Worm (Caenorhabditis elegans): ENCODE data around the gene lin-31.

Gene lin-31

DNA sequence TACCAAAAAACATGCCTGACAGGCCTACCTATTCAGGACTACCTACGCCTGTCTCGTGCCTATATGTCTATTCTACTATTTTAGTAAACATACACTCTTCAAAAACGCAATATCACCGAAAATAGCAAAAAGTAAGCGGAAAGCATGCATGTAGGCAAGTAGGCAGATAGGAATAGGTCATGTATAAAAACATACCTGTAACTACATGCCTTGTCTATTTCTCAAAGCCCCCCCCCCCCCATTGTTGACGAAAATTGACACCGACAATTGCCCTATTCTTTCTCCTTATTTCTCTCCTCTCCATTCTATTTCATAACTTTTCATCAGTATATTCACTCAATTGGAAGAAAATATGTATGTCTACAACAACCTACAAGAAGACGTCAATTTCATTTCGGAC, 4.2 kb upstream of the lin-31 start:
- TF ChIP-seq dao-5 (tag; optimal IDR thresholded peaks at IDR 0.05), result no peak
- TF ChIP-seq W03F9.2 (tag; optimal IDR thresholded peaks at IDR 0.05), result no peak
- no peak for TF ChIP-seq him-1 (tag; optimal IDR thresholded peaks at IDR 0.05)

DNA sequence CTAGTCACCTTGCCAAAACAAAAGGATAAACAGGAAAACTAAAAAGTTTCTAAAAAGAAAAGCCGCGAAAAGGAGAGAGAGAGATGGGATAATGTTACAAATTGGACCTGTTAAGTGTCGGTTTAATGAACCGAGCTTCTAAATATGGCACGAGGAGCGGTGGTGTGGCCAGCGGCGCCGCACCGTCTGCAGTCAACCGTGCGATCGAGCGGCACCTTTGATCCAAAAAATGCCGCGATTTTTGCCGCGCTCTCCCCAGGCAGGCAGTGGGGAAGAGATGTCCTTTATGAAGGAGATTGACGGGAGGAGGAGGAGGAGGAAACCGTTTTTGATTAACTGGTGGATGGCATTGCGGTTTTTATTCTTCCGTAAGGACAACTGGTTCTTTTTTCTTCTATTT, 2.0 kb upstream of the lin-31 start:
- TF ChIP-seq W03F9.2 (tag; optimal IDR thresholded peaks at IDR 0.05) (no peak), dao-5 (tag; optimal IDR thresholded peaks at IDR 0.05) (no peak)

ce11 chrII:3984242-3984641, 1.9 kb downstream of the lin-31 start:
- TF ChIP-seq W03F9.2 (tag; optimal IDR thresholded peaks at IDR 0.05), result no peak
- no peak for TF ChIP-seq him-1 (tag; optimal IDR thresholded peaks at IDR 0.05)
- no peak for TF ChIP-seq dao-5 (tag; optimal IDR thresholded peaks at IDR 0.05)

ce11 chrII:3986906-3987305, 4.6 kb downstream of the lin-31 start, which contains the start of gene K10G6.5:
Gene K10G6.5 (plus strand): TSS chrII:3987250.
- TF ChIP-seq W03F9.2 (tag; optimal IDR thresholded peaks at IDR 0.05) (no peak), him-1 (tag; optimal IDR thresholded peaks at IDR 0.05) (no peak), dao-5 (tag; optimal IDR thresholded peaks at IDR 0.05) (no peak)

ce11 chrII:3989627-3990367, 7.4 kb downstream of the lin-31 start, which contains the start of gene Y14H12A.2:
Gene Y14H12A.2 (minus strand): TSS chrII:3989677.
- TF ChIP-seq him-1 (tag; optimal IDR thresholded peaks at IDR 0.05) (no peak), dao-5 (tag; optimal IDR thresholded peaks at IDR 0.05) (no peak), W03F9.2 (tag; optimal IDR thresholded peaks at IDR 0.05) (no peak)

ce11 chrII:3990706-3991105, 8.4 kb downstream of the lin-31 start:
- TF ChIP-seq W03F9.2 (tag; optimal IDR thresholded peaks at IDR 0.05) (no peak), dao-5 (tag; optimal IDR thresholded peaks at IDR 0.05) (no peak), him-1 (tag; optimal IDR thresholded peaks at IDR 0.05) (no peak)

DNA sequence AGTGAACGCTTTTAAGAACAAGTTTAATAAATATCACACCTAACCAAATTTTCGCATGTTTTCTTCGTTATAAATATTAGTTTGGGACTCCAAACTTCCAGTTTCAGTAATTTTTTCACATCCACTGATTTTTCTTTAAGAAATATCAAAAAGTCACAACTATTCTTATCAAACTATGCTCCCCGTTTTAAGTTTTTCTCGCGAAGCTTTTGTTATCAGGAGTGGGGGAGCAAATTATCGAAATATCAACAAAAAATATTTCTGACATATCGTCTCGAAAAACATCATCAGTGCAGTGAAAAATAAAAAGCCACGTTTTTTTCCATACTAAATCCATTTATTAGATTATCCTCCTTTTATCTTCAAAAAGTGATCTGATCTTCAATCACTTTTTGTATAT, 9.7 kb downstream of the lin-31 start:
- TF ChIP-seq him-1 (tag; optimal IDR thresholded peaks at IDR 0.05) (no peak), W03F9.2 (tag; optimal IDR thresholded peaks at IDR 0.05) (no peak), dao-5 (tag; optimal IDR thresholded peaks at IDR 0.05) (no peak)

- no peak for TF ChIP-seq dao-5 (tag; optimal IDR thresholded peaks at IDR 0.05)
- TF ChIP-seq W03F9.2 (tag; optimal IDR thresholded peaks at IDR 0.05), result no peak
- TF ChIP-seq him-1 (tag; optimal IDR thresholded peaks at IDR 0.05), result no peak
Observed at ce11 chrII:3992660-3993245, 10.4 kb downstream of the lin-31 start, which contains the start of gene Y14H12A.1. Gene Y14H12A.1 (plus strand): TSS chrII:3993195.

ce11 chrII:3996005-3996404, 13.7 kb downstream of the lin-31 start, which contains the start of gene clc-22:
Gene clc-22 (minus strand): TSS chrII:3996075.
- no peak for TF ChIP-seq dao-5 (tag; optimal IDR thresholded peaks at IDR 0.05)
- TF ChIP-seq him-1 (tag; optimal IDR thresholded peaks at IDR 0.05), result no peak
- TF ChIP-seq W03F9.2 (tag; optimal IDR thresholded peaks at IDR 0.05), result no peak

- TF ChIP-seq W03F9.2 (tag; optimal IDR thresholded peaks at IDR 0.05), result no peak
- TF ChIP-seq dao-5 (tag; optimal IDR thresholded peaks at IDR 0.05), result no peak
- TF ChIP-seq him-1 (tag; optimal IDR thresholded peaks at IDR 0.05), result no peak
Observed at ce11 chrII:3999537-3999936, 17.2 kb downstream of the lin-31 start.

ce11 chrII:4000430-4000829, 18.1 kb downstream of the lin-31 start:
- TF ChIP-seq him-1 (tag; optimal IDR thresholded peaks at IDR 0.05), result no peak

DNA sequence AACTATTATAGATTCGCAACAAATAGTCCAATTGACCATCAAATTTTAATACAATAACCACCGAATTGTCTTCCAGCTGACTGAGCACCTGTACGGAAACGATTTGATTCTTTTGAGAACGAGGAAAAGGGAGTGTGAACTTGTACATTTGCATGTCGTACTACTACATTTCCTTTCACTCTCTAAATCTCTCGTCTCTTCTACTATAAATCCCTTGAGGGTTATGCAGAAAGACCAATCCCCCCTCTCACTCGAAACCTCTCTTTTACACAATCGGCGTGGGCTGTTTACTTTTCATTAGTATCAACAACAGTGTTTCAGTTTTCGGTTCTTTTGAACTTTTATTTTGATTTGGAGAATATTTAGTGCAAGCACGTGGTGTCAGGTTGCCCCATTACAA, 19.8 kb downstream of the lin-31 start:
- TF ChIP-seq dao-5 (tag; optimal IDR thresholded peaks at IDR 0.05) (no peak), W03F9.2 (tag; optimal IDR thresholded peaks at IDR 0.05) (no peak), him-1 (tag; optimal IDR thresholded peaks at IDR 0.05) (no peak)

DNA sequence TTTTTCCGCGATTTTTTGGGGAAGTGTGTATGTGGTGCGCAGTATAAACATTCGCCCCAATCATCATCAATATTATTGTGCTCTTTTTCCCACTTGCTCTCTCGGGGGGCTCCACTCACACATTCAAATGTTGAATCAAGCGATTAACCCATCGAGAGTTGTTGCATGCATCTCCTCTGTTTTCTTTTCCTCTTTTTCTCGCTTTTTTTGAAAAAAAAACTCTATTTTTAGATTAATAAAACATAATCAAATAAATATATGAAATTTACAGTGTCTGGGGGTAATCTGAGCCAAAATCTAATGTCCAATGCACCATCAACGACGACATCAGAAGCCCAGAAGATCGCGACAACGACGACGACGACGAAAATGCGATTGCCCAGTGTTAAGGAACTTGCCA, 22.3 kb downstream of the lin-31 start, which contains the start of gene ephx-1:
Gene ephx-1, plus strand, starts transcription at position 301 of the 400 bp plus-strand sequence.
- TF ChIP-seq dao-5 (tag; optimal IDR thresholded peaks at IDR 0.05) (no peak), him-1 (tag; optimal IDR thresholded peaks at IDR 0.05) (no peak), W03F9.2 (tag; optimal IDR thresholded peaks at IDR 0.05) (no peak)

DNA sequence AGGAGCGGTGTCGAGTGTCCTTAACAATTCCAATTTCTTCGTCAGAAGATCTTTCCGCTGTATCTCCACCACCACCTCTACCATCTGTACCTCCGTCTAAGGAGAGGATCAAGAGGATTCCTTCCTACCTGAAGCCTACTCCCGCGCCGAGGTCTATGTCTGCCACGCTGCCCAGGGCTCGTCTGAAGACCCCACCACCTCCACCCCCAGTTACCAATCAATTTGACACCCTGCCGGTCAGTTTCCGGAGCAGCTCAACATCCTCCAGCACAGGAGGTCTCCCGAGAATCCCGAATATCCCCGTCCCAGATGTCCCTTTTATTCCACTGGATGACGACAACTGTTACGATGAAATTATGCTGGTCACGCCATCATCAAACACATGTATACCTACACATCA, 25.6 kb downstream of the lin-31 start:
- TF ChIP-seq dao-5 (tag; optimal IDR thresholded peaks at IDR 0.05) (no peak), him-1 (tag; optimal IDR thresholded peaks at IDR 0.05) (no peak), W03F9.2 (tag; optimal IDR thresholded peaks at IDR 0.05) (no peak)

- TF ChIP-seq W03F9.2 (tag; optimal IDR thresholded peaks at IDR 0.05) (no peak), dao-5 (tag; optimal IDR thresholded peaks at IDR 0.05) (no peak), him-1 (tag; optimal IDR thresholded peaks at IDR 0.05) (no peak)
Observed at ce11 chrII:4011518-4011917, 29.2 kb downstream of the lin-31 start.

All from whole organism, L4/young adult.